Worm (Caenorhabditis elegans) whole organism, early embryonic: ENCODE measurements around the gene T24A6.17.
"Not testable (repeated sequence)": the region's sequence is repeated elsewhere in the genome, so short reads cannot be mapped to it uniquely, and the experiment has no call there.

Experiments used
- B0310.2 ChIP-seq: sonication (generic microtip); optimal IDR thresholded peaks from 2 replicates; lab custom pipeline; 2016; ENCODE audit warnings: mild to moderate bottlenecking, missing genetic modification characterization, missing compliant biosample characterization
- F13C5.2 ChIP-seq: sonication (generic microtip); optimal IDR thresholded peaks from 2 replicates; lab custom pipeline; 2017; ENCODE audit warnings: mild to moderate bottlenecking, missing genetic modification characterization, inconsistent platforms, missing compliant biosample characterization
- aly-1 ChIP-seq: sonication (generic microtip); optimal IDR thresholded peaks from 2 replicates; lab custom pipeline; 2016; ENCODE audit warnings: missing genetic modification characterization, missing compliant biosample characterization
- ama-1 ChIP-seq: fragments of 150-350 bp; optimal IDR thresholded peaks from 2 replicates; lab custom pipeline; 2014
- ceh-13 ChIP-seq: fragments of 200-800 bp; sonication (Bioruptor generic); optimal IDR thresholded peaks from 2 replicates; lab custom pipeline; 2018; ENCODE audit warnings: mild to moderate bottlenecking, missing genetic modification characterization, missing compliant biosample characterization
- ceh-36 ChIP-seq: sonication (generic microtip); optimal IDR thresholded peaks from 2 replicates; lab custom pipeline; 2016; ENCODE audit warnings: missing genetic modification characterization, inconsistent platforms, missing compliant biosample characterization
- ets-7 ChIP-seq: sonication (generic microtip); optimal IDR thresholded peaks from 2 replicates; lab custom pipeline; 2016; ENCODE audit warnings: missing genotype, missing genetic modification characterization, missing compliant biosample characterization
- flt-1 ChIP-seq: fragments of 200-800 bp; sonication (Bioruptor generic); IDR thresholded peaks from 2 replicates; pipeline ENCODE4 v1.3.6; 2022; ENCODE audit warnings: missing genetic modification characterization, missing compliant biosample characterization
- hmbx-1 ChIP-seq: sonication (generic microtip); optimal IDR thresholded peaks from 2 replicates; lab custom pipeline; 2016; ENCODE audit warnings: mild to moderate bottlenecking, missing genetic modification characterization, missing compliant biosample characterization
- hmg-4 ChIP-seq: fragments of 200-800 bp; sonication (Bioruptor generic); optimal IDR thresholded peaks from 2 replicates; lab custom pipeline; 2018; ENCODE audit warnings: mild to moderate bottlenecking, missing genetic modification characterization, missing compliant biosample characterization
- hnd-1 ChIP-seq: sonication (generic microtip); optimal IDR thresholded peaks from 2 replicates; lab custom pipeline; 2016; ENCODE audit warnings: missing genetic modification characterization, missing compliant biosample characterization
- pes-1 ChIP-seq: fragments of 200-800 bp; sonication (Bioruptor generic); IDR thresholded peaks from 2 replicates; pipeline ENCODE4 v1.3.6; 2022; ENCODE audit warnings: missing genetic modification reagents, missing genetic modification characterization, missing compliant biosample characterization
- scrt-1 ChIP-seq: fragments of 200-800 bp; sonication (Bioruptor generic); IDR thresholded peaks from 2 replicates; pipeline ENCODE4 v1.3.6; 2022; ENCODE audit warnings: missing genetic modification characterization, missing compliant biosample characterization
- sea-1 ChIP-seq: fragments of 200-800 bp; sonication (Bioruptor generic); conservative IDR thresholded peaks from 2 replicates; pipeline ENCODE4 v1.3.6; 2022; ENCODE audit warnings: missing genetic modification characterization, missing compliant biosample characterization
- tbx-11 ChIP-seq: fragments of 200-800 bp; sonication (Bioruptor generic); IDR thresholded peaks from 2 replicates; pipeline ENCODE4 v1.3.6; 2022; ENCODE audit warnings: missing genetic modification characterization, missing compliant biosample characterization
- tbx-37 ChIP-seq: fragments of 200-800 bp; sonication (Bioruptor generic); conservative IDR thresholded peaks from 2 replicates; pipeline ENCODE4 v1.3.6; 2022; ENCODE audit warnings: missing genetic modification reagents, missing genetic modification characterization, missing compliant biosample characterization
- tra-4 ChIP-seq: sonication (generic microtip); optimal IDR thresholded peaks from 2 replicates; lab custom pipeline; 2017; ENCODE audit warnings: missing genetic modification characterization, missing compliant biosample characterization

The T24A6.17 gene

ce11 chrV:3597052-3597451 is 32.8 kb upstream of the T24A6.17 start, which contains the start of gene srh-212:
TSS of gene srh-212 (minus strand) at chrV:3597152.
- not testable (repeated sequence) for TF ChIP-seq ama-1 (lab: Kevin White, UChicago); hmg-4 (GFP tag; lab: Kevin White, UChicago); hnd-1 (tag; lab: Kevin White, UChicago)

ce11 chrV:3594936-3595335 is 30.7 kb upstream of the T24A6.17 start, which contains the start of gene srh-213:
TSS of gene srh-213 (minus strand) at chrV:3595036.
- no peak for TF ChIP-seq B0310.2 (tag; lab: Kevin White, UChicago)
- TF ChIP-seq scrt-1 (GFP tag; lab: Robert Waterston, UW), result no peak
- TF ChIP-seq tbx-37, result no peak
- TF ChIP-seq pes-1 (GFP tag; lab: Robert Waterston, UW), result no peak
- TF ChIP-seq hmg-4 (GFP tag; lab: Kevin White, UChicago), result no peak
- TF ChIP-seq hnd-1 (tag; lab: Kevin White, UChicago), result no peak
- TF ChIP-seq sea-1 (GFP tag; lab: Robert Waterston, UW), result no peak
- TF ChIP-seq ceh-36, result no peak
- TF ChIP-seq ama-1 (lab: Kevin White, UChicago), result no peak
- TF ChIP-seq tbx-11, result no peak
- TF ChIP-seq flt-1 (GFP tag; lab: Robert Waterston, UW), result no peak
- TF ChIP-seq ceh-13 (GFP tag; lab: Kevin White, UChicago), result no peak
- no peak for TF ChIP-seq ets-7
- no peak for TF ChIP-seq tra-4 (tag; lab: Kevin White, UChicago)
- no peak for TF ChIP-seq hmbx-1 (tag; lab: Kevin White, UChicago)
- no peak for TF ChIP-seq aly-1 (tag; lab: Kevin White, UChicago)
- no peak for TF ChIP-seq F13C5.2 (tag; lab: Kevin White, UChicago)

ce11 chrV:3592099-3592498 is 27.9 kb upstream of the T24A6.17 start, which contains the start of gene T22F3.12:
TSS of gene T22F3.12 (minus strand) at chrV:3592199.
- no peak for TF ChIP-seq F13C5.2 (tag; lab: Kevin White, UChicago)
- no peak for TF ChIP-seq B0310.2 (tag; lab: Kevin White, UChicago)
- TF ChIP-seq ama-1 (lab: Kevin White, UChicago), result no peak
- no peak for TF ChIP-seq ceh-13 (GFP tag; lab: Kevin White, UChicago)
- TF ChIP-seq hmbx-1 (tag; lab: Kevin White, UChicago), result no peak
- no peak for TF ChIP-seq pes-1 (GFP tag; lab: Robert Waterston, UW)
- no peak for TF ChIP-seq hnd-1 (tag; lab: Kevin White, UChicago)
- no peak for TF ChIP-seq scrt-1 (GFP tag; lab: Robert Waterston, UW)
- no peak for TF ChIP-seq tbx-37
- TF ChIP-seq ceh-36, result no peak
- no peak for TF ChIP-seq tbx-11
- no peak for TF ChIP-seq flt-1 (GFP tag; lab: Robert Waterston, UW)
- TF ChIP-seq hmg-4 (GFP tag; lab: Kevin White, UChicago), result no peak
- no peak for TF ChIP-seq aly-1 (tag; lab: Kevin White, UChicago)
- TF ChIP-seq tra-4 (tag; lab: Kevin White, UChicago), result no peak
- TF ChIP-seq ets-7, result no peak

ce11 chrV:3588223-3588622 is 24.0 kb upstream of the T24A6.17 start:
- TF ChIP-seq tbx-11, result no peak
- TF ChIP-seq pes-1 (GFP tag; lab: Robert Waterston, UW), result 0 out of 2 replicates have a peak, but pooled peaks have one; percentile 23

- no peak; the same call in 1 of the 2 replicates for TF ChIP-seq flt-1 (GFP tag; lab: Robert Waterston, UW)
- TF ChIP-seq hnd-1 (tag; lab: Kevin White, UChicago), result peak; percentile 28
- TF ChIP-seq hmg-4 (GFP tag; lab: Kevin White, UChicago), result peak; percentile 61
- TF ChIP-seq tbx-37, result no peak
- TF ChIP-seq hmbx-1 (tag; lab: Kevin White, UChicago), result no peak
- TF ChIP-seq ceh-36, result peak; percentile 60
- no peak for TF ChIP-seq aly-1 (tag; lab: Kevin White, UChicago)
- TF ChIP-seq tbx-11, result peak; percentile 55; the same call in 1 of the 2 replicates
- TF ChIP-seq ceh-13 (GFP tag; lab: Kevin White, UChicago), result no peak
- peak; percentile 52 for TF ChIP-seq B0310.2 (tag; lab: Kevin White, UChicago)
- no peak for TF ChIP-seq ets-7
- peak; percentile 59 for TF ChIP-seq F13C5.2 (tag; lab: Kevin White, UChicago)
- no peak for TF ChIP-seq ama-1 (lab: Kevin White, UChicago)
- peak; percentile 84 for TF ChIP-seq pes-1 (GFP tag; lab: Robert Waterston, UW)
- peak; percentile 45; the same call in 1 of the 2 replicates for TF ChIP-seq scrt-1 (GFP tag; lab: Robert Waterston, UW)
- peak; percentile 68; the same call in 1 of the 2 replicates for TF ChIP-seq sea-1 (GFP tag; lab: Robert Waterston, UW)
Observed at ce11 chrV:3587633-3588032, 23.4 kb upstream of the T24A6.17 start.

ce11 chrV:3586014-3586689 is 21.9 kb upstream of the T24A6.17 start, which contains the start of the genes rpl-11.1 and T22F3.2:
TSS of gene rpl-11.1 (minus strand) at chrV:3586064.
TSS of gene T22F3.2 (plus strand) at chrV:3586639.
- TF ChIP-seq F13C5.2 (tag; lab: Kevin White, UChicago) (no peak), hmg-4 (GFP tag; lab: Kevin White, UChicago) (peak; percentile 6)

- no peak for TF ChIP-seq pes-1 (GFP tag; lab: Robert Waterston, UW)
- TF ChIP-seq ama-1 (lab: Kevin White, UChicago), result no peak
- no peak for TF ChIP-seq sea-1 (GFP tag; lab: Robert Waterston, UW)
- no peak for TF ChIP-seq ets-7
Observed at ce11 chrV:3585011-3585410, 20.8 kb upstream of the T24A6.17 start.
